Worm (Caenorhabditis elegans) whole organism, young adult: ENCODE measurements around the gene T10F2.5.

Experiments used
- C17E4.6 ChIP-seq: fragments of 200-800 bp; sonication (Bioruptor generic); IDR thresholded peaks from 2 replicates; pipeline ENCODE4 v1.3.6; 2022; ENCODE audit warnings: missing genetic modification reagents, missing genetic modification characterization, missing compliant biosample characterization
- K12H6.12 ChIP-seq: fragments of 200-800 bp; sonication (Bioruptor generic); optimal IDR thresholded peaks from 2 replicates; lab custom pipeline; 2018; ENCODE audit warnings: mild to moderate bottlenecking, missing genetic modification characterization, missing compliant biosample characterization
- efl-1 ChIP-seq: fragments of 150-350 bp; optimal IDR thresholded peaks from 2 replicates; lab custom pipeline; 2014; ENCODE audit warnings: missing biosample characterization, missing genetic modification reagents, missing genetic modification characterization
- lsl-1 ChIP-seq: fragments of 200-800 bp; sonication (Bioruptor generic); optimal IDR thresholded peaks from 2 replicates; lab custom pipeline; 2018; ENCODE audit warnings: mild to moderate bottlenecking, missing genetic modification characterization, moderate library complexity, missing compliant biosample characterization
- madf-10 ChIP-seq: sonication (generic microtip); optimal IDR thresholded peaks from 2 replicates; lab custom pipeline; 2016; ENCODE audit warnings: mild to moderate bottlenecking, missing genetic modification characterization, missing compliant biosample characterization
- madf-3 ChIP-seq: fragments of 200-800 bp; sonication (Bioruptor generic); IDR thresholded peaks from 2 replicates; pipeline ENCODE4 v1.3.6; 2022; ENCODE audit warnings: missing genetic modification reagents, missing genetic modification characterization, missing compliant biosample characterization
- nfya-1 ChIP-seq: sonication (generic microtip); optimal IDR thresholded peaks from 2 replicates; lab custom pipeline; 2017; ENCODE audit warnings: antibody characterized with exemption, missing compliant biosample characterization, missing genetic modification characterization, borderline replicate concordance; ENCODE audit not compliant: insufficient read depth
- unc-130 ChIP-seq: sonication (generic microtip); optimal IDR thresholded peaks from 2 replicates; lab custom pipeline; 2016; ENCODE audit warnings: missing genetic modification reagents, missing genetic modification characterization, missing compliant biosample characterization

- no peak for TF ChIP-seq nfya-1 (tag; lab: Kevin White, UChicago)
- no peak for TF ChIP-seq K12H6.12
- TF ChIP-seq madf-3 (GFP tag; lab: Robert Waterston, UW) = no peak
- TF ChIP-seq madf-10 (tag; lab: Kevin White, UChicago) = no peak
- no peak for TF ChIP-seq unc-130 (GFP tag; lab: Kevin White, UChicago)
- TF ChIP-seq lsl-1 = no peak
- TF ChIP-seq efl-1 (GFP tag; lab: Kevin White, UChicago) = no peak
- TF ChIP-seq C17E4.6 (GFP tag; lab: Robert Waterston, UW) = no peak
These were observed 50.0 kb downstream of the T10F2.5 start, which contains the start of gene sax-2 for ce11 chrIII:5109401-5109800.
